Worm (Caenorhabditis elegans) whole organism, L4 larva: ENCODE data around the gene pst-2.
A peak's percentile ranks its signal among the peaks of the same experiment; 100 is the strongest.

Experiments
- ZK546.5 ChIP-seq, 2 experiments: sonication (generic microtip); optimal IDR thresholded peaks; 2 replicates each; lab custom pipeline; 2017; ENCODE audit warnings: missing biosample characterization in 2 of 2, missing genetic modification characterization in 2 of 2
- ceh-44 ChIP-seq: fragments of 200-800 bp; sonication (Bioruptor generic); IDR thresholded peaks from 2 replicates; pipeline ENCODE4 v1.3.6; 2022; ENCODE audit warnings: missing genetic modification reagents, missing genetic modification characterization, missing compliant biosample characterization
- ces-1 ChIP-seq: fragments of 150-350 bp; sonication (generic microtip); optimal IDR thresholded peaks from 4 replicates; lab custom pipeline; 2014; ENCODE audit warnings: missing biosample characterization, missing genetic modification reagents, missing genetic modification characterization
- lin-1 ChIP-seq: fragments of 200-800 bp; sonication (Bioruptor generic); IDR thresholded peaks from 2 replicates; pipeline ENCODE4 v1.3.6; 2022; ENCODE audit warnings: missing genetic modification reagents, missing genetic modification characterization, missing compliant biosample characterization
- nhr-10 ChIP-seq: fragments of 150-350 bp; optimal IDR thresholded peaks from 2 replicates; lab custom pipeline; 2014; ENCODE audit warnings: missing biosample characterization, missing genetic modification characterization
- nhr-77 ChIP-seq: fragments of 150-350 bp; optimal IDR thresholded peaks from 2 replicates; lab custom pipeline; 2014; ENCODE audit warnings: missing biosample characterization, missing genetic modification characterization
- vab-7 ChIP-seq: fragments of 200-800 bp; sonication (Bioruptor generic); IDR thresholded peaks from 2 replicates; pipeline ENCODE4 v1.3.6; 2022; ENCODE audit warnings: missing genetic modification reagents, missing genetic modification characterization, missing compliant biosample characterization

DNA sequence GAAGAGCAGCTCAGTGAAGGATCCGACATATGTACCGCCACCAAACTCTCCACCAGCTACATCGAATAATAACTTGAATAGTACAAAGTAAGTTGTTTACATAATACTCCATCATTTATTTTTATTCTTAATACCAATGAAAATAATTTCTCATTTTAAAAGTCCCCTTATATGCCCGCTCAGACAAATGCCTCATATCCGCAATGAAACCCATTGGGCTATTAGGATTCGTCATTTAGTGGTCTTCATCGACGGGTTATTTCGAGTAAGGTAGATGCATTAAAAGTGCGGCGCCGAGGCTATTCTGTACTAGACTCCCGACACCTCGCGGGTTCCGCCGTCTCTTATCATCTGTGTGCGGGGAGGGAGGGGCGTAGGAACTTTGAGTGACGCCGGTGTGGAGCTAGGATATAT, 26.5 kb upstream of the pst-2 start:
- no peak for TF ChIP-seq ZK546.5 (tag; optimal IDR thresholded peaks at IDR 0.05; lab: Kevin White, UChicago)
- no peak for TF ChIP-seq ceh-44 (GFP tag; lab: Robert Waterston, UW)
- no peak for TF ChIP-seq nhr-10 (tag; lab: Kevin White, UChicago)
- peak; percentile 50; the same call in 1 of the 2 replicates for TF ChIP-seq vab-7 (GFP tag; lab: Robert Waterston, UW)
- no peak for TF ChIP-seq ces-1
- TF ChIP-seq lin-1 = 0 out of 2 replicates have a peak, but pooled peaks have one; percentile 44
- TF ChIP-seq nhr-77 = no peak
